Fruit fly (Drosophila melanogaster) S2 (cell line): ENCODE data around the gene CAH6.
A peak's percentile ranks its signal among the peaks of the same experiment; 100 is the strongest.

Source experiments
- CG8478 ChIP-seq: fragments of >200 bp; optimal IDR thresholded peaks from 2 replicates; lab custom pipeline; 2018
- CTCF ChIP-seq, 2 experiments: fragments of >200 bp; optimal IDR thresholded peaks; 2 replicates each; lab custom pipeline; 2018

DNA sequence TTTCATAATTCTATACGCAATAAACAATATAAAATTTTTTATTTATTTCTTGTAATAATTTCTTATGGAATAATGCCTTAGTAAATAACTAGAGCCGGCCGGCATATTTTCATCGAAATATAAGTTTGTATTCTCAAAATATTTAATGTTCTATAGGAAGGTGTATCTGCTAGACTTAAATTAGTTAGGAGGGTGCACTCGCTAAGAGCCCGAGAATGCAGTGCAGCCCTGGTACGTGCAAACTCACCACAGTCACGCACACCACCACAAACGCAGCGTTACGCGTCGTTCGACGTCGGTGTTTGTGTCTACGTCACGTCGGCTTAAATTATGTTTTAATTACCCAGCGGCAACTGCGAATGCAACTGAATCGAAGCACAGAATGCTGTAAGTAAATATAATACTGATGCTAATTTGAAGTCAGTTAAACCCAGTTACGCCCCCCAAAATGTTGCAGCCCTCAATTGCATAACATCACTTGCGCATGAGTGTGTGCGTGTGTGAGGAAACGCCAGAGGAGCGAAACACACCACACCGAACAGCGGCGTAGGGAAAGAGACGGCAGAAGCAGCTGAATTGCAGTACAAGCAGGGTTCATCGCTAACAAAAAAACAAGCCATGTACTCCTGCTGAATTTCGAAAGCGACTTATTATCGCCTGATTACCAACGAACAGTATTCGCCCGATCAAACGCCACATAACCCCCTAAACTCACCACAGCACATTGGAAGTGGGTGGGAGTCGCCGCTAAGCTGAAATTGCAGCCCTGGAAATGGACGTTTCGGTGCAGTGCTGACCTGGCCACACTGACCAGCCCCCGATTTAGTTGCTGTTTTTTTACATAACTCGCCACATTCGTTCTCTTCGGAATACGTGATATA is 36.7 kb upstream of the CAH6 start, which contains the start of gene CG12054:
- TF ChIP-seq CG8478 (lab: Kevin White, UChicago) = no peak
- peak; percentile 55 to 58 for TF ChIP-seq CTCF (optimal IDR thresholded peaks at IDR 0.05; lab: Kevin White, UChicago)
